Worm (Caenorhabditis elegans): ENCODE measurements around the gene K10G6.9.

- TF ChIP-seq ceh-13 (GFP tag; optimal IDR thresholded peaks at IDR 0.05) (no peak), hmbx-1 (tag; optimal IDR thresholded peaks at IDR 0.05) (no peak), pes-1 (GFP tag; IDR thresholded peaks at IDR 0.05) (no peak), ama-1 (optimal IDR thresholded peaks at IDR 0.05) (no peak), aly-1 (tag; optimal IDR thresholded peaks at IDR 0.05) (no peak), flt-1 (GFP tag; IDR thresholded peaks at IDR 0.05) (no peak), tbx-37 (GFP tag; conservative IDR thresholded peaks at IDR 0.05) (no peak), F13C5.2 (tag; optimal IDR thresholded peaks at IDR 0.05) (no peak), sea-1 (GFP tag; conservative IDR thresholded peaks at IDR 0.05) (no peak), tbx-11 (GFP tag; IDR thresholded peaks at IDR 0.05) (no peak), ets-7 (tag; optimal IDR thresholded peaks at IDR 0.05) (no peak), hmg-4 (GFP tag; optimal IDR thresholded peaks at IDR 0.05) (no peak)
Observed at ce11 chrII:3935990-3936389, 36.1 kb upstream of the K10G6.9 start.
